Worm (Caenorhabditis elegans) whole organism, late embryonic: ENCODE results near the gene wrt-6.

ENCODE experiments used
- C08G9.2 ChIP-seq: sonication (generic microtip); optimal IDR thresholded peaks from 2 replicates; lab custom pipeline; 2016; ENCODE audit warnings: mild to moderate bottlenecking, missing genetic modification characterization, moderate library complexity, missing compliant biosample characterization
- C38D4.7 ChIP-seq: fragments of 200-800 bp; sonication (Bioruptor generic); optimal IDR thresholded peaks from 2 replicates; lab custom pipeline; 2018; ENCODE audit warnings: mild to moderate bottlenecking, missing genetic modification characterization, moderate library complexity, missing compliant biosample characterization
- F13H6.1 ChIP-seq: sonication (generic microtip); optimal IDR thresholded peaks from 2 replicates; lab custom pipeline; 2016; ENCODE audit warnings: missing genetic modification characterization, missing compliant biosample characterization
- K02D7.2 ChIP-seq: sonication (generic microtip); optimal IDR thresholded peaks from 2 replicates; lab custom pipeline; 2017; ENCODE audit warnings: mild to moderate bottlenecking, missing genetic modification characterization, missing compliant biosample characterization
- K09A11.1 ChIP-seq: sonication (generic microtip); optimal IDR thresholded peaks from 2 replicates; lab custom pipeline; 2017; ENCODE audit warnings: antibody characterized with exemption, mild to moderate bottlenecking, missing genetic modification characterization, missing compliant biosample characterization; ENCODE audit not compliant: insufficient read depth
- T23F11.4 ChIP-seq: fragments of 200-800 bp; sonication (Bioruptor generic); optimal IDR thresholded peaks from 2 replicates; lab custom pipeline; 2018; ENCODE audit warnings: mild to moderate bottlenecking, missing genetic modification characterization, missing compliant biosample characterization
- ama-1 ChIP-seq: fragments of 150-350 bp; optimal IDR thresholded peaks from 2 replicates; lab custom pipeline; 2014
- ceh-14 ChIP-seq: sonication (generic microtip); optimal IDR thresholded peaks from 2 replicates; lab custom pipeline; 2016; ENCODE audit warnings: missing genotype, missing genetic modification characterization, missing compliant biosample characterization
- ceh-19 ChIP-seq: fragments of 200-800 bp; sonication (Bioruptor generic); optimal IDR thresholded peaks from 2 replicates; lab custom pipeline; 2018; ENCODE audit warnings: mild to moderate bottlenecking, missing genetic modification characterization, missing compliant biosample characterization
- ceh-2 ChIP-seq: sonication (generic microtip); optimal IDR thresholded peaks from 2 replicates; lab custom pipeline; 2016; ENCODE audit warnings: missing genotype, missing genetic modification characterization, missing compliant biosample characterization
- ceh-24 ChIP-seq: sonication (generic microtip); optimal IDR thresholded peaks from 2 replicates; lab custom pipeline; 2016; ENCODE audit warnings: mild to moderate bottlenecking, missing genetic modification characterization, missing compliant biosample characterization
- ceh-31 ChIP-seq: sonication (generic microtip); optimal IDR thresholded peaks from 2 replicates; lab custom pipeline; 2016; ENCODE audit warnings: missing genetic modification characterization, missing compliant biosample characterization
- ceh-48 ChIP-seq: sonication (generic microtip); optimal IDR thresholded peaks from 2 replicates; lab custom pipeline; 2016; ENCODE audit warnings: missing genetic modification characterization, inconsistent platforms, missing compliant biosample characterization
- ceh-9 ChIP-seq: sonication (generic microtip); optimal IDR thresholded peaks from 2 replicates; lab custom pipeline; 2016; ENCODE audit warnings: mild to moderate bottlenecking, missing genetic modification characterization, inconsistent platforms, missing compliant biosample characterization
- che-1 ChIP-seq: sonication (generic microtip); optimal IDR thresholded peaks from 2 replicates; lab custom pipeline; 2016; ENCODE audit warnings: mild to moderate bottlenecking, missing genetic modification characterization, missing compliant biosample characterization
- elt-2 ChIP-seq: sonication (generic microtip); optimal IDR thresholded peaks from 2 replicates; lab custom pipeline; 2016; ENCODE audit warnings: missing genetic modification reagents, missing genetic modification characterization, missing compliant biosample characterization
- ets-4 ChIP-seq: sonication (generic microtip); optimal IDR thresholded peaks from 2 replicates; lab custom pipeline; 2016; ENCODE audit warnings: missing genetic modification characterization, missing compliant biosample characterization
- gmeb-2 ChIP-seq: sonication (generic microtip); optimal IDR thresholded peaks from 2 replicates; lab custom pipeline; 2016; ENCODE audit warnings: missing genetic modification characterization, inconsistent platforms, missing compliant biosample characterization
- hlh-13 ChIP-seq: fragments of 200-800 bp; sonication (Bioruptor generic); optimal IDR thresholded peaks from 2 replicates; lab custom pipeline; 2018; ENCODE audit warnings: mild to moderate bottlenecking, missing genetic modification characterization, missing compliant biosample characterization
- hlh-30 ChIP-seq: sonication (generic microtip); optimal IDR thresholded peaks from 2 replicates; lab custom pipeline; 2017; ENCODE audit warnings: antibody characterized with exemption, missing genetic modification characterization, missing compliant biosample characterization; ENCODE audit not compliant: insufficient read depth
- lim-6 ChIP-seq: sonication (generic microtip); optimal IDR thresholded peaks from 2 replicates; lab custom pipeline; 2016; ENCODE audit warnings: missing genetic modification characterization, missing compliant biosample characterization
- nhr-11 ChIP-seq: fragments of 150-350 bp; optimal IDR thresholded peaks from 2 replicates; lab custom pipeline; 2014; ENCODE audit warnings: missing biosample characterization, missing genetic modification characterization
- npax-4 ChIP-seq: sonication (generic microtip); optimal IDR thresholded peaks from 2 replicates; lab custom pipeline; 2016; ENCODE audit warnings: missing genetic modification characterization, missing compliant biosample characterization
- odd-2 ChIP-seq: sonication (generic microtip); optimal IDR thresholded peaks from 2 replicates; lab custom pipeline; 2017; ENCODE audit warnings: antibody characterized with exemption, mild to moderate bottlenecking, missing genetic modification characterization, missing compliant biosample characterization
- pag-3 ChIP-seq: sonication (generic microtip); optimal IDR thresholded peaks from 2 replicates; lab custom pipeline; 2016; ENCODE audit warnings: missing compliant biosample characterization, missing genetic modification characterization, borderline replicate concordance
- pax-1 ChIP-seq: fragments of 150-350 bp; optimal IDR thresholded peaks from 2 replicates; lab custom pipeline; 2014; ENCODE audit warnings: missing biosample characterization, missing genetic modification characterization
- pha-2 ChIP-seq: sonication (generic microtip); optimal IDR thresholded peaks from 2 replicates; lab custom pipeline; 2017; ENCODE audit warnings: mild to moderate bottlenecking, missing genetic modification characterization, missing compliant biosample characterization
- pha-4 ChIP-seq: fragments of 150-350 bp; optimal IDR thresholded peaks from 2 replicates; lab custom pipeline; 2018; ENCODE audit warnings: missing biosample characterization, missing genetic modification reagents, missing genetic modification characterization
- ref-2 ChIP-seq: sonication (generic microtip); optimal IDR thresholded peaks from 2 replicates; lab custom pipeline; 2016; ENCODE audit warnings: missing genetic modification characterization, missing compliant biosample characterization
- rnt-1 ChIP-seq: sonication (generic microtip); optimal IDR thresholded peaks from 2 replicates; lab custom pipeline; 2016; ENCODE audit warnings: missing genetic modification characterization, missing compliant biosample characterization
- sdc-2 ChIP-seq: sonication (generic microtip); optimal IDR thresholded peaks from 2 replicates; lab custom pipeline; 2016; ENCODE audit warnings: missing genotype, missing genetic modification characterization, missing compliant biosample characterization
- sox-2 ChIP-seq: fragments of 200-800 bp; sonication (Bioruptor generic); IDR thresholded peaks from 2 replicates; pipeline ENCODE4 v1.3.6; 2022; ENCODE audit warnings: missing genetic modification reagents, missing genetic modification characterization, missing compliant biosample characterization
- tbx-2 ChIP-seq: sonication (generic microtip); optimal IDR thresholded peaks from 2 replicates; lab custom pipeline; 2016; ENCODE audit warnings: missing genetic modification characterization, missing compliant biosample characterization
- tbx-7 ChIP-seq: sonication (generic microtip); optimal IDR thresholded peaks from 2 replicates; lab custom pipeline; 2016; ENCODE audit warnings: missing genotype, missing genetic modification characterization, missing compliant biosample characterization
- ttx-3 ChIP-seq: sonication (generic microtip); optimal IDR thresholded peaks from 2 replicates; lab custom pipeline; 2016; ENCODE audit warnings: missing genetic modification reagents, missing genetic modification characterization, missing compliant biosample characterization
- unc-3 ChIP-seq, 2 experiments: fragments of 200-800 bp in 1 of 2; sonication (Bioruptor generic) in 1 of 2; sonication (generic microtip) in 1 of 2; conservative IDR thresholded peaks in 1 of 2; optimal IDR thresholded peaks in 1 of 2; 2 replicates each; pipeline versions ENCODE4 v1.3.6 to Lab custom; 2016 to 2022; ENCODE audit warnings: missing compliant biosample characterization in 2 of 2, missing genetic modification characterization in 2 of 2, missing genetic modification reagents in 1 of 2
- unc-42 ChIP-seq: sonication (generic microtip); optimal IDR thresholded peaks from 2 replicates; lab custom pipeline; 2016; ENCODE audit warnings: missing genotype, missing genetic modification characterization, missing compliant biosample characterization
- unc-86 ChIP-seq: sonication (generic microtip); optimal IDR thresholded peaks from 2 replicates; lab custom pipeline; 2016; ENCODE audit warnings: missing genetic modification characterization, missing compliant biosample characterization
- zip-5 ChIP-seq: sonication (generic microtip); optimal IDR thresholded peaks from 2 replicates; lab custom pipeline; 2016; ENCODE audit warnings: missing genetic modification characterization, missing compliant biosample characterization

Gene wrt-6

DNA sequence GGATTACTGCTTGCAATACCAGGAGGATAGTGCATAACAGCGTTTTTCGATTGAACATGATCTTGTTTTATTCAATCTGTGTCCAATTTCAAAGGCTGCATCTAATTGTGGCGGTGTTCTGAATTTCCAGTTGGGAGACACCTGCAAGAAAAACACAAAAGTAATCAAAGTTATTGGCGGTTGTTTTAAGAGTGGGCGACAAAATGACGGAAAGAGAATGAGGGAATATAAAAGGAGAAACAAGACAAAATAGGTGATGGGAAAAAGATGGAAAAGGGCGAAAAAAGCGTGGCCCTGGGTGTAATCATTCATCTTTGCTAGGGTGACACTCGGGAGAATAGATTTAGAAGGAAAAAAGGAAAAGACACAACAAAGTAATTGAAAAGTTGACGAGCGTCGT lies 14.3 kb upstream of the wrt-6 start, which contains the start of the genes ZK377.15 and sax-3:
TSS of gene ZK377.15 (minus strand) at position 101 of the 400 bp plus-strand sequence.
TSS of gene sax-3 (minus strand) at position 143 of the 400 bp plus-strand sequence.
- no peak for TF ChIP-seq sox-2 (GFP tag; lab: Robert Waterston, UW)
- no peak for TF ChIP-seq F13H6.1
- no peak for TF ChIP-seq unc-3 (GFP tag; conservative IDR thresholded peaks at IDR 0.05; lab: Robert Waterston, UW)
- TF ChIP-seq unc-3 (tag; optimal IDR thresholded peaks at IDR 0.05; lab: Kevin White, UChicago), result no peak
- TF ChIP-seq pax-1, result no peak
- TF ChIP-seq ceh-2 (tag; lab: Kevin White, UChicago), result no peak
- TF ChIP-seq elt-2 (tag; lab: Kevin White, UChicago), result no peak
- TF ChIP-seq che-1 (tag; lab: Kevin White, UChicago), result no peak
- no peak for TF ChIP-seq pha-2 (tag; lab: Kevin White, UChicago)
- TF ChIP-seq zip-5 (tag; lab: Kevin White, UChicago), result no peak
- TF ChIP-seq unc-86 (tag; lab: Kevin White, UChicago), result no peak
- TF ChIP-seq gmeb-2, result no peak
- TF ChIP-seq ttx-3 (tag; lab: Kevin White, UChicago), result no peak
- TF ChIP-seq ref-2, result no peak
- TF ChIP-seq hlh-13 (GFP tag; lab: Kevin White, UChicago), result no peak
- TF ChIP-seq K02D7.2, result no peak
- no peak for TF ChIP-seq npax-4 (tag; lab: Kevin White, UChicago)
- TF ChIP-seq, all 69 proteins: peak for 0

DNA sequence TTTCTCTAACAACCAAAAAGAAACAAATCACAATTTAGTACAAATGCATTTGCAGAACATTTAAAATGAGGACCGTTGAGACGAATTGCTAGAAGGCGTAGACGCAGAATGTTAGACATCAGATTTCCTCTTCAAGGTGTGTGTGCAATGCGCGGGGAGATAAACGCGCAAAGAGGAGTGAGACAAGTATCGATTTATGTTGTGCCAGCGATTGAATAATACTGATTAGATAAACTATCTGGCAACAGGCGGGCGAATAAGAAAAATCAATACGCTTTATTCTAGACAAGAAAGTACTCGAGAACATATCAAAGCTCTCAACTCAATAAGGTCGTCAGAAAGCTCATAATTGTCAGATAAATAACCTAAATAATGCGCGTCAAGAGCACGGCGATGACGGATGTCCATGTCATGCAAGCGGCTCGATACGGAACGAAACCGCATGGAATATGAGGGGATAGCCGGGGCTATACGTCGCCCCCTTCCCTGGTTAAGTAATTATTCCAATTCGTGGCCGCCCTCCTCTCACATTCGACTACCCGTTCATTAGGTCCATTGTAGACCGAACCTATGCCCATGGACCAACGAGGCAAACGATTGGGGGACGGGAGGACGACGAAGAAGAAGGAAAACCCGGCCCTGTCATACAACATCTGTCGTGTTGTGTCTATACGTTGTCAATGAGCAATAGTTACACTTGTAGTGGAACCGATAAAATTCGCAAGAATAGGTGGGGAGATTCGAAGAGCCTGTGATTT lies 12.9 kb upstream of the wrt-6 start:
- no peak for TF ChIP-seq nhr-11
- peak; percentile 42 for TF ChIP-seq sdc-2 (tag; lab: Kevin White, UChicago)
- TF ChIP-seq ceh-48 (tag; lab: Kevin White, UChicago), result peak; percentile 36
- TF ChIP-seq ceh-31 (tag; lab: Kevin White, UChicago), result peak; percentile 26
- no peak for TF ChIP-seq pag-3
- no peak for TF ChIP-seq unc-3 (GFP tag; conservative IDR thresholded peaks at IDR 0.05; lab: Robert Waterston, UW)
- TF ChIP-seq unc-3 (tag; optimal IDR thresholded peaks at IDR 0.05; lab: Kevin White, UChicago), result no peak
- peak; percentile 56 for TF ChIP-seq unc-42
- TF ChIP-seq elt-2 (tag; lab: Kevin White, UChicago), result peak; percentile 61
- no peak for TF ChIP-seq T23F11.4 (GFP tag; lab: Kevin White, UChicago)
- peak; percentile 9 for TF ChIP-seq tbx-2 (tag; lab: Kevin White, UChicago)

DNA sequence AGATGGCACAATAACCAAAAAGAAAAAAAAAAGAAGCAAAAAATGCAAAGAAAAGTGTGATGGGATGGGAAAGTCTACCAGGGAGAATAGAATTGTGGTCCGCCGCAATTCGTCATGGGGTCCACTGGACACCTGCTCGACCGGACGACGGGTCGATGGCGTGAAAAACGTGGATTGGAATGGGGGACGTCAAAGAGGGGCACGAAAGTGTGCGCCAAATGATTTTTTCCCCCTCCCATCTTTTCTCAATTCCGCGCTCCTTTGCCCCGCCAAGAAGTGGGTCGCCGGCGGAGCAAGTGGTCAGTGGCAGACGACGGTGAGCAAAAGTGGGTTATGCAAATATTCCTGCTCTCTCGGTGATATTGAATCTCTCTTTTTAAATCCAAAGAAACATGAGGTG lies 12.1 kb upstream of the wrt-6 start:
- TF ChIP-seq ceh-9 (tag; lab: Kevin White, UChicago) (peak; percentile 19), unc-42 (no peak)

DNA sequence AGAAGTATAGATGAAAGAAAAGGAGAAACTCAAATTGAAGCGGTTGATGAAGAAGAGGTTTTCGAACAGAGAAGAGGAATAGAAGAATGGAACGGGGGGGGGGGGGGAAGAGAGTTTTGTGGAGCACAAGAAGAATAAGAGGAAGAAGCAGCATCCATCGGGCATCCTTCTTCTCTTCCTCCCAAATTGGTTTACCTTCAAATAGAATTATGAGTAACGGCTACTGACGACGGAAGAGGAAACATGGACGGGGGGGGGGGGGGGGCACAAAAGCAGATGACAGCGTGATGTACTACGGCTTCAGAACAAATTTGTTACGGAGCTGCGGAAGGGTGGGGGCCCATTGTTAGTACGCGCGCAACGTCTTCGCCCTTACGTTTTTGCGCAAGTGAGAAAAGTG lies 10.7 kb upstream of the wrt-6 start:
- TF ChIP-seq unc-42 (peak; percentile 92), pax-1 (no peak), ceh-19 (peak; percentile 47)

DNA sequence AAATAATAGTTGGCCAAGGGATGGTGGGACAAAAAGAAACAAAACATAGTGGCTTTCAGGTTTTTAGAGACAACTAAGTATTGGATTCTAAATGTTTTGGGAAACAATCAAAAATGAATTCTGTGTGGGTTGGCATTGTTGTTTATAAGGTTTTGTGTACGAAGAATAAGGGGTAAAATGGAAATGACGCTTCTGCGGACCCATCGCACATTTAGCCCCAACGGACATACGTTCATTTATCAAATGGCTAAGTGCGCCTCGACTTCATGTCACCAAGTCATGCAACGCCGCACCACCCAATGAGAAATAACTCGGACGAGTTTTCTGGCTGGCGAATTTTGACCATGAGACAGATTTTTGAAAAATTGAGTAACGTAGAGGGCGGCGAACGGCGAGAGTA lies 9.7 kb upstream of the wrt-6 start:
- TF ChIP-seq ceh-2 (tag; lab: Kevin White, UChicago), result no peak
- TF ChIP-seq ceh-14 (tag; lab: Kevin White, UChicago), result no peak
- no peak for TF ChIP-seq pha-4 (tag; lab: Kevin White, UChicago)
- no peak for TF ChIP-seq T23F11.4 (GFP tag; lab: Kevin White, UChicago)
- TF ChIP-seq odd-2, result no peak
- TF ChIP-seq ceh-9 (tag; lab: Kevin White, UChicago), result no peak

DNA sequence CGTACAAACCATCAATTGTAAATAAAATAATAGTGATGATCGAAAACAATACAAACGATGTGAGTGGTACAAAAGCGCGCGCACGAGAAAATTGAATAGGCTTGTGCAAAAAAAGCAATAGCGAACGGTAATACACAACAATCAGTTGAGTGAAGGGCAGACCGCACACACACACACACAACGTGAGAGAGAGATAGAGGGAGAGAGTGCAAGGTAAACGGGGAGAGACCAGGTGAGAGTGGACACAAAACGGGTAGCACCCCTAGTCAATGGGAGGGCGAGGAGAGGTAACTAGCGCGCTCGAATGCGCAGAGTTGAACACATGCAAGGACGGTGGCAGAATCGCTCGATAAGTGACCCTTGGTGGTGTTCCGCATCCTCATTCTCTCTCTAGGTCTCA lies 7.8 kb upstream of the wrt-6 start:
- TF ChIP-seq ceh-9 (tag; lab: Kevin White, UChicago) (no peak), unc-86 (tag; lab: Kevin White, UChicago) (no peak), pha-2 (tag; lab: Kevin White, UChicago) (peak; percentile 48), elt-2 (tag; lab: Kevin White, UChicago) (peak; percentile 64), pha-4 (tag; lab: Kevin White, UChicago) (no peak), K09A11.1 (tag; lab: Kevin White, UChicago) (no peak), ceh-14 (tag; lab: Kevin White, UChicago) (no peak), hlh-30 (tag; lab: Kevin White, UChicago) (no peak), T23F11.4 (GFP tag; lab: Kevin White, UChicago) (no peak), pag-3 (no peak), unc-3 (GFP tag; conservative IDR thresholded peaks at IDR 0.05; lab: Robert Waterston, UW) (no peak), unc-3 (tag; optimal IDR thresholded peaks at IDR 0.05; lab: Kevin White, UChicago) (no peak), rnt-1 (peak; percentile 28), tbx-7 (tag; lab: Kevin White, UChicago) (no peak), C38D4.7 (GFP tag; lab: Kevin White, UChicago) (no peak), npax-4 (tag; lab: Kevin White, UChicago) (no peak), C08G9.2 (tag; lab: Kevin White, UChicago) (no peak), ama-1 (lab: Kevin White, UChicago) (no peak), ets-4 (tag; lab: Kevin White, UChicago) (no peak), lim-6 (tag; lab: Kevin White, UChicago) (no peak), ceh-24 (tag; lab: Kevin White, UChicago) (no peak)
